Fruit fly (Drosophila melanogaster) whole organism, embryonic: ENCODE data around the gene Hrd3.

Experiments used
- Blimp-1 ChIP-seq: fragments of 200-800 bp; sonication (Bioruptor generic); optimal IDR thresholded peaks from 3 replicates; lab custom pipeline; 2018; ENCODE audit warnings: missing biosample characterization, missing genetic modification characterization, mild to moderate bottlenecking, moderate library complexity, missing genetic modification reagents
- CG10366 ChIP-seq: fragments of 200-800 bp; sonication (Bioruptor generic); IDR thresholded peaks from 2 replicates; pipeline ENCODE4 v1.3.6; 2022; ENCODE audit warnings: missing biosample characterization, missing genetic modification characterization
- CG13123 ChIP-seq: fragments of 200-800 bp; sonication (Bioruptor generic); optimal IDR thresholded peaks from 2 replicates; lab custom pipeline; 2016; ENCODE audit warnings: missing biosample characterization, missing genetic modification characterization
- CG14050 ChIP-seq: fragments of 200-800 bp; sonication (Bioruptor generic); IDR thresholded peaks from 3 replicates; pipeline ENCODE4 v1.3.6; 2022; ENCODE audit warnings: missing biosample characterization, missing genetic modification characterization
- CG15696 ChIP-seq: fragments of 200-800 bp; sonication (Bioruptor generic); optimal IDR thresholded peaks from 2 replicates; lab custom pipeline; 2019; ENCODE audit warnings: missing biosample characterization, mild to moderate bottlenecking, missing genetic modification characterization, moderate library complexity
- CG17359 ChIP-seq: fragments of 200-800 bp; sonication (Bioruptor generic); optimal IDR thresholded peaks from 3 replicates; lab custom pipeline; 2018; ENCODE audit warnings: missing biosample characterization, mild to moderate bottlenecking, missing genetic modification characterization, moderate library complexity
- CG17361 ChIP-seq: fragments of 200-800 bp; sonication (Bioruptor generic); IDR thresholded peaks from 3 replicates; pipeline ENCODE4 v1.3.6; 2022; ENCODE audit warnings: missing biosample characterization, missing genetic modification characterization
- CG4328 ChIP-seq: fragments of 200-800 bp; sonication (Bioruptor generic); optimal IDR thresholded peaks from 3 replicates; lab custom pipeline; 2017; ENCODE audit warnings: missing biosample characterization, missing genetic modification reagents, missing genetic modification characterization
- CG6791 ChIP-seq: fragments of 200-800 bp; sonication (Bioruptor generic); IDR thresholded peaks from 3 replicates; pipeline ENCODE4 v1.3.6; 2022; ENCODE audit warnings: missing biosample characterization, missing genetic modification characterization; ENCODE audit not compliant: partially characterized antibody
- CG7839 ChIP-seq: fragments of 200-800 bp; sonication (Bioruptor generic); optimal IDR thresholded peaks from 3 replicates; lab custom pipeline; 2018; ENCODE audit warnings: missing biosample characterization, mild to moderate bottlenecking, missing genetic modification characterization, moderate library complexity
- CG9932 ChIP-seq: fragments of 200-800 bp; sonication (Bioruptor generic); IDR thresholded peaks from 2 replicates; pipeline ENCODE4 v1.3.6; 2022; ENCODE audit warnings: missing biosample characterization, missing genetic modification characterization
- Camta ChIP-seq: fragments of 200-800 bp; sonication (Bioruptor generic); optimal IDR thresholded peaks from 2 replicates; lab custom pipeline; 2016; ENCODE audit warnings: missing biosample characterization, missing genetic modification characterization
- Dp ChIP-seq: fragments of 200-800 bp; sonication (Bioruptor generic); optimal IDR thresholded peaks from 2 replicates; lab custom pipeline; 2018; ENCODE audit warnings: missing biosample characterization, mild to moderate bottlenecking, missing genetic modification characterization, moderate library complexity
- Ets97D ChIP-seq: fragments of 200-800 bp; sonication (Bioruptor generic); optimal IDR thresholded peaks from 3 replicates; lab custom pipeline; 2016; ENCODE audit warnings: missing biosample characterization, missing genetic modification characterization
- Fer1 ChIP-seq: fragments of 200-800 bp; sonication (Bioruptor generic); optimal IDR thresholded peaks from 2 replicates; lab custom pipeline; 2017; ENCODE audit warnings: missing biosample characterization, mild to moderate bottlenecking, missing genetic modification characterization
- Gug ChIP-seq: fragments of 200-800 bp; sonication (Bioruptor generic); IDR thresholded peaks from 4 replicates; pipeline ENCODE4 v1.3.6; 2022; ENCODE audit warnings: missing biosample characterization, missing genetic modification characterization
- Kr ChIP-seq: fragments of 200-800 bp; sonication (Bioruptor generic); optimal IDR thresholded peaks from 2 replicates; lab custom pipeline; 2017; ENCODE audit warnings: missing biosample characterization, mild to moderate bottlenecking, missing genetic modification characterization
- Max ChIP-seq: fragments of 200-800 bp; sonication (Bioruptor generic); optimal IDR thresholded peaks from 2 replicates; lab custom pipeline; 2016; ENCODE audit warnings: missing biosample characterization, mild to moderate bottlenecking, missing genetic modification characterization
- Pdp1 ChIP-seq, 2 experiments: fragments of 200-800 bp; sonication (Bioruptor generic); optimal IDR thresholded peaks; 3 replicates each; lab custom pipeline; 2016; ENCODE audit warnings: missing biosample characterization in 2 of 2, missing genetic modification characterization in 2 of 2, mild to moderate bottlenecking in 1 of 2, moderate library complexity in 1 of 2
- Stat92E ChIP-seq, 3 experiments: fragments of >200 bp in 2 of 3; fragments of 200-800 bp in 1 of 3; sonication (Bioruptor generic) in 1 of 3; optimal IDR thresholded peaks; 2 replicates each; lab custom pipeline; 2017 to 2019; ENCODE audit warnings: missing biosample characterization in 3 of 3, missing genetic modification characterization in 3 of 3, mild to moderate bottlenecking in 1 of 3, moderate library complexity in 1 of 3
- Tbp ChIP-seq: fragments of >200 bp; optimal IDR thresholded peaks from 2 replicates; lab custom pipeline; 2018; ENCODE audit warnings: missing biosample characterization, missing genetic modification characterization
- Xrp1 ChIP-seq: fragments of 200-800 bp; sonication (Bioruptor generic); IDR thresholded peaks from 2 replicates; pipeline ENCODE4 v1.3.6; 2022; ENCODE audit warnings: missing biosample characterization, missing genetic modification characterization
- ab ChIP-seq: fragments of 200-800 bp; sonication (Bioruptor generic); optimal IDR thresholded peaks from 2 replicates; lab custom pipeline; 2016; ENCODE audit warnings: missing biosample characterization, missing genetic modification characterization
- bigmax ChIP-seq: fragments of 200-800 bp; sonication (Bioruptor generic); optimal IDR thresholded peaks from 2 replicates; lab custom pipeline; 2018; ENCODE audit warnings: missing biosample characterization, mild to moderate bottlenecking, missing genetic modification characterization
- bowl ChIP-seq: fragments of 200-800 bp; sonication (Bioruptor generic); IDR thresholded peaks from 2 replicates; pipeline ENCODE4 v1.3.6; 2022; ENCODE audit warnings: missing biosample characterization, missing genetic modification characterization
- caup ChIP-seq: fragments of 200-800 bp; sonication (Bioruptor generic); optimal IDR thresholded peaks from 3 replicates; lab custom pipeline; 2017; ENCODE audit warnings: missing biosample characterization, mild to moderate bottlenecking, missing genetic modification characterization, moderate library complexity; ENCODE audit not compliant: severe bottlenecking
- ci ChIP-seq: fragments of 200-800 bp; sonication (Bioruptor generic); IDR thresholded peaks from 3 replicates; pipeline ENCODE4 v1.3.6; 2022; ENCODE audit warnings: missing biosample characterization, missing genetic modification characterization
- dpn ChIP-seq, 2 experiments: fragments of 200-800 bp; sonication (Bioruptor generic); optimal IDR thresholded peaks; 3 replicates each; lab custom pipeline; 2016; ENCODE audit warnings: missing biosample characterization in 2 of 2, missing genetic modification characterization in 2 of 2
- en ChIP-seq: fragments of 200-800 bp; sonication (Bioruptor generic); optimal IDR thresholded peaks from 2 replicates; lab custom pipeline; 2016; ENCODE audit warnings: missing biosample characterization, missing genetic modification characterization
- ftz-f1 ChIP-seq: fragments of 200-800 bp; sonication (Bioruptor generic); optimal IDR thresholded peaks from 2 replicates; lab custom pipeline; 2016; ENCODE audit warnings: missing biosample characterization, missing genetic modification characterization
- gcm2 ChIP-seq: fragments of 200-800 bp; sonication (Bioruptor generic); optimal IDR thresholded peaks from 2 replicates; lab custom pipeline; 2016; ENCODE audit warnings: missing biosample characterization, missing genetic modification characterization
- gem ChIP-seq: fragments of 200-800 bp; sonication (Bioruptor generic); optimal IDR thresholded peaks from 2 replicates; lab custom pipeline; 2019; ENCODE audit warnings: missing biosample characterization, mild to moderate bottlenecking, missing genetic modification characterization, moderate library complexity
- grn ChIP-seq: fragments of 200-800 bp; sonication (Bioruptor generic); optimal IDR thresholded peaks from 3 replicates; lab custom pipeline; 2017; ENCODE audit warnings: missing biosample characterization, missing genetic modification characterization
- her ChIP-seq: fragments of 200-800 bp; sonication (Bioruptor generic); optimal IDR thresholded peaks from 2 replicates; lab custom pipeline; 2016; ENCODE audit warnings: missing biosample characterization, missing genetic modification characterization
- kni ChIP-seq: fragments of 200-800 bp; sonication (Bioruptor generic); optimal IDR thresholded peaks from 3 replicates; lab custom pipeline; 2017; ENCODE audit warnings: mild to moderate bottlenecking, missing biosample characterization, missing genetic modification reagents, missing genetic modification characterization
- lbe ChIP-seq: fragments of 200-800 bp; sonication (Bioruptor generic); optimal IDR thresholded peaks from 2 replicates; lab custom pipeline; 2016; ENCODE audit warnings: missing biosample characterization, mild to moderate bottlenecking, missing genetic modification characterization
- lilli ChIP-seq: fragments of 200-800 bp; sonication (Bioruptor generic); optimal IDR thresholded peaks from 3 replicates; lab custom pipeline; 2016; ENCODE audit warnings: missing biosample characterization, missing genetic modification characterization
- luna ChIP-seq: fragments of 200-800 bp; sonication (Bioruptor generic); optimal IDR thresholded peaks from 2 replicates; lab custom pipeline; 2016; ENCODE audit warnings: missing biosample characterization, missing genetic modification characterization
- pros ChIP-seq: fragments of 200-800 bp; sonication (Bioruptor generic); optimal IDR thresholded peaks from 3 replicates; lab custom pipeline; 2019; ENCODE audit warnings: missing biosample characterization, mild to moderate bottlenecking, missing genetic modification characterization, moderate library complexity
- row ChIP-seq: fragments of 200-800 bp; sonication (Bioruptor generic); IDR thresholded peaks from 3 replicates; pipeline ENCODE4 v1.3.6; 2022; ENCODE audit warnings: missing biosample characterization, missing genetic modification characterization
- sc ChIP-seq, 3 experiments: fragments of >200 bp in 2 of 3; fragments of 200-800 bp in 1 of 3; sonication (Bioruptor generic) in 1 of 3; optimal IDR thresholded peaks; 2 replicates in 2 of 3; 3 replicates in 1 of 3; lab custom pipeline; 2017; ENCODE audit warnings: mild to moderate bottlenecking in 1 of 3, missing biosample characterization in 1 of 3, missing genetic modification characterization in 1 of 3, missing genetic modification reagents in 1 of 3
- slbo ChIP-seq: fragments of 200-800 bp; sonication (Bioruptor generic); IDR thresholded peaks from 2 replicates; pipeline ENCODE4 v1.3.6; 2022; ENCODE audit warnings: missing biosample characterization, missing genetic modification characterization
- tll ChIP-seq, 2 experiments: fragments of 200-800 bp in 1 of 2; fragments of >200 bp in 1 of 2; sonication (Bioruptor generic) in 1 of 2; optimal IDR thresholded peaks; 2 replicates each; lab custom pipeline; 2017 to 2019; ENCODE audit warnings: missing biosample characterization in 2 of 2, missing genetic modification characterization in 2 of 2, mild to moderate bottlenecking in 1 of 2, moderate library complexity in 1 of 2
- tx ChIP-seq: fragments of 200-800 bp; sonication (Bioruptor generic); optimal IDR thresholded peaks from 2 replicates; lab custom pipeline; 2016; ENCODE audit warnings: missing biosample characterization, missing genetic modification characterization
- vvl ChIP-seq: fragments of 200-800 bp; sonication (Bioruptor generic); IDR thresholded peaks from 2 replicates; pipeline ENCODE4 v1.3.6; 2022; ENCODE audit warnings: missing biosample characterization, missing genetic modification characterization
- wek ChIP-seq: fragments of 200-800 bp; sonication (Bioruptor generic); optimal IDR thresholded peaks from 3 replicates; lab custom pipeline; 2018; ENCODE audit warnings: missing biosample characterization, mild to moderate bottlenecking, missing genetic modification characterization, moderate library complexity

Gene Hrd3

DNA sequence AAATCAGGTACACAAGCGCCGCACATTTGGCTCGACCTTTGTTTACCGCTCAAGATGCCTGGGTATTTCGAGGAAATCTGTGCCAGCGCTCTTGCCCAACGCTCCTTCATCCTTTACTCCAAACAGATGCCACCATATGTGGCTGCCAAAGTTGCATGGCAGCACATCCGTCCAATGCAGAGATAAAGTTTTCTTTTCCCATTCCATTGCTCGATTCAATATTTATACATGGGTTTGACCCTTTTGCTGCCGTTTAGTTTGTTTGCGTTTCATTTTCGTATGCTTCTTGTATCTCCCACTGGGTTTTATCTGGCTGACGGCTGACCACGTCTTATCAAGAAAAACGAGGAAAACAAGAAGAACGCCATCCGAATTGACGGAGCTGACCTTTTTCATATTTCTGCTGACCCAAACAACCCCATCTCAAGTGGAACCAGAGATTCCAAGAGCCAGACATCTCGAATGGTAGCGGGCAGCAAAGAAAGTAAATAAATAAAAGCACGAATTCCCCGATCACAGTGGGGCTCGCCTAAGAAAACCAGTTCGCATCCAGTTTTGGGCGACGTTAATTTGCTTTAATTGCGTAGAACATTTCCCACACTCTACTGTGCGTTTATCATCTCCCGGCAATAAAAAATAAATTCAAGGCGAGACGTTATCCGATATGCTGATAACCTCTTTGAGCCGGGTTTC, 32.3 kb upstream of the Hrd3 start (continued):
- TF ChIP-seq kni (peak; percentile 82), vvl (0 out of 2 replicates have a peak, but pooled peaks have one; percentile 0), Fer1 (no peak), CG15696 (tag; lab: Kevin White, UChicago) (peak; percentile 43), Blimp-1 (GFP tag; lab: Kevin White, UChicago) (peak; percentile 56), CG4328 (GFP tag; lab: Kevin White, UChicago) (no peak), grn (GFP tag; lab: Kevin White, UChicago) (no peak), CG14050 (no peak), ab (no peak), bowl (no peak), CG9932 (GFP tag; lab: Robert Waterston, UW) (peak; percentile 44), wek (GFP tag; lab: Kevin White, UChicago) (no peak), luna (GFP tag; lab: Kevin White, UChicago) (no peak), Stat92E (GFP tag; optimal IDR thresholded peaks at IDR 0.05; lab: Kevin White, UChicago) (peak in 1 of 3 experiments; percentile 56), Ets97D (GFP tag; lab: Kevin White, UChicago) (no peak), Kr (GFP tag; lab: Kevin White, UChicago) (peak; percentile 77), lilli (no peak), CG13123 (GFP tag; lab: Kevin White, UChicago) (no peak), tll (GFP tag; optimal IDR thresholded peaks at IDR 0.05; lab: Kevin White, UChicago) (peak in 1 of 2 experiments; percentile 51), bigmax (GFP tag; lab: Kevin White, UChicago) (no peak), Xrp1 (GFP tag; lab: Robert Waterston, UW) (0 out of 2 replicates have a peak, but pooled peaks have one; percentile 15), Gug (GFP tag; lab: Robert Waterston, UW) (peak; percentile 31; the same call in 1 of the 4 replicates), slbo (GFP tag; lab: Robert Waterston, UW) (peak; percentile 46), Tbp (GFP tag; lab: Kevin White, UChicago) (no peak), row (peak; percentile 64), CG6791 (GFP tag; lab: Robert Waterston, UW) (0 out of 3 replicates have a peak, but pooled peaks have one; percentile 25), pros (peak; percentile 54), caup (no peak), ci (GFP tag; lab: Robert Waterston, UW) (0 out of 3 replicates have a peak, but pooled peaks have one; percentile 35), Camta (GFP tag; lab: Kevin White, UChicago) (no peak), Max (no peak), her (GFP tag; lab: Kevin White, UChicago) (no peak), CG17359 (peak; percentile 29)

- TF ChIP-seq gcm2 (GFP tag; lab: Kevin White, UChicago): no peak
- peak in 1 of 2 experiments; percentile 2 for TF ChIP-seq Pdp1 (GFP tag; optimal IDR thresholded peaks at IDR 0.05; lab: Kevin White, UChicago)
Observed at dm6 chr3R:23789584-23789983, 31.2 kb upstream of the Hrd3 start.

- no peak for TF ChIP-seq Dp (GFP tag; lab: Kevin White, UChicago)
- TF ChIP-seq CG10366 (GFP tag; lab: Robert Waterston, UW): peak; percentile 15; the same call in 1 of the 2 replicates
- peak; percentile 47 for TF ChIP-seq gem (tag; lab: Kevin White, UChicago)
- TF ChIP-seq en: no peak
- peak; percentile 41; the same call in 1 of the 3 replicates for TF ChIP-seq CG17361 (GFP tag; lab: Robert Waterston, UW)
- peak; percentile 1 for TF ChIP-seq CG7839 (tag; lab: Kevin White, UChicago)
- no peak for TF ChIP-seq lbe (GFP tag; lab: Kevin White, UChicago)
- TF ChIP-seq dpn (GFP tag; optimal IDR thresholded peaks at IDR 0.05; lab: Kevin White, UChicago): peak in 1 of 2 experiments; percentile 11
- TF ChIP-seq sc (optimal IDR thresholded peaks at IDR 0.05; lab: Kevin White, UChicago): no peak
- no peak for TF ChIP-seq sc (GFP tag; optimal IDR thresholded peaks at IDR 0.05; lab: Kevin White, UChicago)
- TF ChIP-seq ftz-f1 (GFP tag; lab: Kevin White, UChicago): peak; percentile 29
- TF ChIP-seq tx: no peak
Observed at dm6 chr3R:23788406-23789021, 30.2 kb upstream of the Hrd3 start.
